Worm (Caenorhabditis elegans): ENCODE measurements around the gene F22B5.10.

F22B5.10 gene

ce11 chrII:8483793-8484186 lies 16.8 kb downstream of the F22B5.10 start, which contains the start of gene taap-1 (continued):
- TF ChIP-seq nhr-237 (tag; optimal IDR thresholded peaks at IDR 0.05) (no peak), C34F6.9 (tag; optimal IDR thresholded peaks at IDR 0.05) (no peak), aly-2 (tag; optimal IDR thresholded peaks at IDR 0.05) (no peak), lin-13 (GFP tag; optimal IDR thresholded peaks at IDR 0.05) (no peak), nhr-23 (tag; optimal IDR thresholded peaks at IDR 0.05) (no peak), dmd-4 (tag; optimal IDR thresholded peaks at IDR 0.05) (no peak), skn-1 (tag; optimal IDR thresholded peaks at IDR 0.05) (peak; percentile 83)

- TF ChIP-seq sma-9 (GFP tag; optimal IDR thresholded peaks at IDR 0.05) (peak; percentile 68), sma-9 (tag; optimal IDR thresholded peaks at IDR 0.05) (no peak), crh-2 (tag; optimal IDR thresholded peaks at IDR 0.05) (peak; percentile 78), nhr-12 (tag; optimal IDR thresholded peaks at IDR 0.05) (no peak), nhr-129 (tag; optimal IDR thresholded peaks at IDR 0.05) (peak; percentile 63), ama-1 (optimal IDR thresholded peaks at IDR 0.05) (peak; percentile 8), nhr-23 (tag; optimal IDR thresholded peaks at IDR 0.05) (no peak), nhr-21 (tag; optimal IDR thresholded peaks at IDR 0.05) (no peak), F13H6.1 (tag; optimal IDR thresholded peaks at IDR 0.05) (peak; percentile 56), lin-11 (tag; optimal IDR thresholded peaks at IDR 0.05) (no peak), fos-1 (tag; optimal IDR thresholded peaks at IDR 0.05) (peak; percentile 71), elt-3 (tag; optimal IDR thresholded peaks at IDR 0.05) (no peak), unc-55 (GFP tag; optimal IDR thresholded peaks at IDR 0.05) (peak; percentile 4), unc-39 (tag; optimal IDR thresholded peaks at IDR 0.05) (no peak), nhr-11 (tag; optimal IDR thresholded peaks at IDR 0.05) (no peak), egl-27 (tag; optimal IDR thresholded peaks at IDR 0.05) (peak; percentile 13), gmeb-1 (tag; optimal IDR thresholded peaks at IDR 0.05) (peak; percentile 30), blmp-1 (tag; optimal IDR thresholded peaks at IDR 0.05; ENCODE audit: insufficient read depth) (no peak), lsy-2 (tag; optimal IDR thresholded peaks at IDR 0.05) (peak in 1 of 2 experiments; percentile 26), lin-13 (GFP tag; optimal IDR thresholded peaks at IDR 0.05) (no peak), ztf-4 (tag; optimal IDR thresholded peaks at IDR 0.05) (no peak), nhr-237 (tag; optimal IDR thresholded peaks at IDR 0.05) (no peak), ZK546.5 (tag; optimal IDR thresholded peaks at IDR 0.05) (no peak), skn-1 (tag; optimal IDR thresholded peaks at IDR 0.05) (no peak), C34F6.9 (tag; optimal IDR thresholded peaks at IDR 0.05) (peak; percentile 33)
Observed at ce11 chrII:8484546-8484945, 17.6 kb downstream of the F22B5.10 start.

DNA sequence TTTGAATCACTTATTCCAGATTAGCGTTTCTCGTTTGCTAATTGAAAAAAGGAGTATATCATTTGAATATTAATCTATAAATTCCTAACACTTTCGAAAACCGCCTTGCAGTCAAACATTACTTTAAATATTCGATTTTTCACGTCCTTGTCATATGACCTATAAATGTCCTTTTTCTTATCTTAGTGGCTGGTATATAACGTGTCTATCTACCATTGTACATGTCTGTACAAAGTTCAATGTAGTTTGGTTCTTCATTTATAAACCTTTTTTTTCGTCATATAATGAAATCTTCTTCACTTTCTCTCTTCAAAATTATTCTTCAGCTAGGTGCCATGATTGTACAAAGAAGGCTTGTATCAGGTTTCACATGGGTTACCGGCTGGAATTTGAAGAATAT lies 18.6 kb downstream of the F22B5.10 start, which contains the start of gene gbh-2:
Gene gbh-2 (plus strand): TSS at position 277 of the 400 bp plus-strand sequence.
- TF ChIP-seq nhr-129 (tag; optimal IDR thresholded peaks at IDR 0.05), result peak; percentile 93
- TF ChIP-seq lsy-2 (tag; optimal IDR thresholded peaks at IDR 0.05), result peak in 1 of 2 experiments; percentile 3
- peak; percentile 19 for TF ChIP-seq F13H6.1 (tag; optimal IDR thresholded peaks at IDR 0.05)
- peak; percentile 64 for TF ChIP-seq sma-3 (GFP tag; optimal IDR thresholded peaks at IDR 0.05)
- TF ChIP-seq nhr-21 (tag; optimal IDR thresholded peaks at IDR 0.05), result peak; percentile 80
- TF ChIP-seq fos-1 (tag; optimal IDR thresholded peaks at IDR 0.05), result peak; percentile 73
- TF ChIP-seq zag-1 (tag; optimal IDR thresholded peaks at IDR 0.05), result no peak
- TF ChIP-seq blmp-1 (tag; optimal IDR thresholded peaks at IDR 0.05; ENCODE audit: insufficient read depth), result peak; percentile 57
- TF ChIP-seq gmeb-1 (tag; optimal IDR thresholded peaks at IDR 0.05), result peak; percentile 48
- no peak for TF ChIP-seq lin-39 (tag; optimal IDR thresholded peaks at IDR 0.05)
- peak; percentile 92 for TF ChIP-seq nhr-25 (tag; optimal IDR thresholded peaks at IDR 0.05)
- TF ChIP-seq sma-9 (GFP tag; optimal IDR thresholded peaks at IDR 0.05), result peak; percentile 89
- TF ChIP-seq sma-9 (tag; optimal IDR thresholded peaks at IDR 0.05), result no peak
- TF ChIP-seq nhr-6 (tag; optimal IDR thresholded peaks at IDR 0.05), result peak; percentile 24
- peak; percentile 86 for TF ChIP-seq crh-2 (tag; optimal IDR thresholded peaks at IDR 0.05)
- TF ChIP-seq egl-27 (tag; optimal IDR thresholded peaks at IDR 0.05), result no peak
- TF ChIP-seq aly-2 (tag; optimal IDR thresholded peaks at IDR 0.05), result no peak

DNA sequence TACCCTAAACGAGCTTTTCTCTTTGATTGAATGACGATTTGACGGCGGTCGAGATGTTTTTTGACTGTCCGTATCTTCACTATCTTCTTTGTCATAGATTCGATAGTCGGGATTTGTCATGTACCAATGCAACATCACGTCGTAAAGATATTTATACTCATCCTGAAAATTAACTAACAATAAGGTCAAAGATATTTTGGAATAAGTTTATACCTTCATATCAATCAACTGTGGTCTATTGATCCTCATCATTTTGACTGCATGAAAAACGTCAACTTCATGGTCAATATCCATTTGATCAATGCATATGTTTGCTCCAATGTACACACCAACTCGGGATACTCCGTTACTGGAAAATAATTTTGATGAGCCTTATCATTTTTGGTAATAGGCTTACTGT lies 21.1 kb downstream of the F22B5.10 start:
- TF ChIP-seq gmeb-1 (tag; optimal IDR thresholded peaks at IDR 0.05) (no peak), unc-62 (GFP tag; optimal IDR thresholded peaks at IDR 0.05) (no peak), crh-2 (tag; optimal IDR thresholded peaks at IDR 0.05) (no peak), sem-4 (tag; optimal IDR thresholded peaks at IDR 0.05) (no peak), lin-13 (GFP tag; optimal IDR thresholded peaks at IDR 0.05) (no peak), nhr-25 (tag; optimal IDR thresholded peaks at IDR 0.05) (no peak), nhr-11 (tag; optimal IDR thresholded peaks at IDR 0.05) (no peak), nhr-6 (tag; optimal IDR thresholded peaks at IDR 0.05) (no peak), lin-11 (tag; optimal IDR thresholded peaks at IDR 0.05) (no peak), elt-3 (tag; optimal IDR thresholded peaks at IDR 0.05) (no peak), nhr-23 (tag; optimal IDR thresholded peaks at IDR 0.05) (no peak), elt-1 (tag; optimal IDR thresholded peaks at IDR 0.05) (no peak), sma-3 (GFP tag; optimal IDR thresholded peaks at IDR 0.05) (no peak), nhr-129 (tag; optimal IDR thresholded peaks at IDR 0.05) (no peak), fos-1 (tag; optimal IDR thresholded peaks at IDR 0.05) (no peak), unc-55 (GFP tag; optimal IDR thresholded peaks at IDR 0.05) (no peak), nhr-12 (tag; optimal IDR thresholded peaks at IDR 0.05) (no peak)

All from whole organism, L2 larva.